Worm (Caenorhabditis elegans): Measurements from ENCODE around the gene sri-19.

Gene sri-19

ce11 chrIV:10935336-10935735 is 22.8 kb upstream of the sri-19 start (continued):
- TF ChIP-seq hlh-6 (tag; optimal IDR thresholded peaks at IDR 0.05) = no peak
- TF ChIP-seq gmeb-2 (tag; optimal IDR thresholded peaks at IDR 0.05) = no peak
- TF ChIP-seq zip-5 (tag; optimal IDR thresholded peaks at IDR 0.05) = no peak
- no peak for TF ChIP-seq ceh-6 (GFP tag; optimal IDR thresholded peaks at IDR 0.05)
- no peak for TF ChIP-seq ceh-9 (tag; optimal IDR thresholded peaks at IDR 0.05)
- no peak for TF ChIP-seq K02D7.2 (tag; optimal IDR thresholded peaks at IDR 0.05)

DNA sequence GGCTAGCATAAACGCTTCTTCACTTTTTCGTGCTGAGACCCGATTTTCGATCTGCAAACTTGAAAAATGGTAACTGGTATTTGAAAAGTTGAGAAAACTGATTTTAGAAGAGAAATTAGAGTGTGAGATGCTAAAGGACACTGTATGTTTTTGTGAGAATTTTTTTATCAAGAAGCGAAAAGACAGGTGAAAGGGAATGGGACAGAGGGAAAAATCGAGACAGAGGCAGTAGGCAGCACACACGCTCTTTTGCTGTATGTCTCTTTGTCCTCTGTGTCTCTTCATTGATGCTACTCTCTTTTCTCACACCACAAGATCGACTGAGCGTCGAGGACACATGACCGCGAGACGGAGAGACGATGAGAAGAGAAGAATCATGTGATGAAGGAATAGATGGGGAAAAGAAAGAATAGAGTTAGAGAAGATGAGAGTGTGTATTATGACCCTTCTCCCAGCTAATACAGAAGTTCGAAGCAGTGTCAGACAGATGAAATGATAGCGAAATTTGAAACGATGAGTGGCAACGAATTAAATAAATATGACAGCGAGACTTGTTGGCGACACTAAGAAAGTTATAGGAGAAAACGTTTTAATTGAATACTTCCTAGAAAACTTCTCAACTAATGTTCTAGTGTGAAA is 22.2 kb upstream of the sri-19 start, which contains the start of gene lgg-2:
Gene lgg-2 (minus strand): TSS at position 51 of the 639 bp plus-strand sequence.
- TF ChIP-seq unc-86 (tag; optimal IDR thresholded peaks at IDR 0.05) (no peak), ceh-18 (tag; optimal IDR thresholded peaks at IDR 0.05) (peak; percentile 90), tbx-2 (tag; optimal IDR thresholded peaks at IDR 0.05) (peak; percentile 84), eyg-1 (tag; optimal IDR thresholded peaks at IDR 0.05) (no peak), elt-2 (tag; optimal IDR thresholded peaks at IDR 0.05) (peak; percentile 37), hlh-8 (tag; optimal IDR thresholded peaks at IDR 0.05) (no peak), C08G9.2 (tag; optimal IDR thresholded peaks at IDR 0.05) (peak; percentile 34), hlh-13 (GFP tag; optimal IDR thresholded peaks at IDR 0.05) (no peak), ceh-30 (tag; optimal IDR thresholded peaks at IDR 0.05) (no peak), unc-42 (tag; optimal IDR thresholded peaks at IDR 0.05) (peak; percentile 61), T23F11.4 (GFP tag; optimal IDR thresholded peaks at IDR 0.05) (no peak), npax-4 (tag; optimal IDR thresholded peaks at IDR 0.05) (no peak), hlh-15 (tag; optimal IDR thresholded peaks at IDR 0.05) (no peak), ama-1 (optimal IDR thresholded peaks at IDR 0.05) (no peak), elt-4 (tag; optimal IDR thresholded peaks at IDR 0.05) (no peak), tbx-7 (tag; optimal IDR thresholded peaks at IDR 0.05) (no peak), Y22D7AL.16 (tag; optimal IDR thresholded peaks at IDR 0.05) (no peak), ceh-9 (tag; optimal IDR thresholded peaks at IDR 0.05) (no peak), ceh-45 (GFP tag; IDR thresholded peaks at IDR 0.05) (no peak), ceh-24 (tag; optimal IDR thresholded peaks at IDR 0.05) (no peak), F13H6.1 (tag; optimal IDR thresholded peaks at IDR 0.05) (peak; percentile 26), zip-5 (tag; optimal IDR thresholded peaks at IDR 0.05) (no peak), nfya-1 (tag; optimal IDR thresholded peaks at IDR 0.05) (peak; percentile 88), ceh-19 (GFP tag; optimal IDR thresholded peaks at IDR 0.05) (no peak), hlh-6 (tag; optimal IDR thresholded peaks at IDR 0.05) (no peak), pax-1 (tag; optimal IDR thresholded peaks at IDR 0.05) (peak; percentile 29), sdc-2 (tag; optimal IDR thresholded peaks at IDR 0.05) (no peak), ahr-1 (tag; optimal IDR thresholded peaks at IDR 0.05) (no peak), che-1 (tag; optimal IDR thresholded peaks at IDR 0.05) (no peak), ceh-14 (tag; optimal IDR thresholded peaks at IDR 0.05) (peak; percentile 7), lin-11 (tag; optimal IDR thresholded peaks at IDR 0.05) (no peak), hlh-30 (tag; optimal IDR thresholded peaks at IDR 0.05; ENCODE audit: insufficient read depth) (peak; percentile 100), ref-2 (tag; optimal IDR thresholded peaks at IDR 0.05) (peak; percentile 61), dmd-4 (tag; optimal IDR thresholded peaks at IDR 0.05; ENCODE audit: borderline replicate concordance) (peak; percentile 46), syd-9 (tag; optimal IDR thresholded peaks at IDR 0.05) (no peak), ceh-6 (GFP tag; optimal IDR thresholded peaks at IDR 0.05) (no peak), madf-2 (tag; optimal IDR thresholded peaks at IDR 0.05) (no peak), ceh-31 (tag; optimal IDR thresholded peaks at IDR 0.05) (peak; percentile 73), fkh-10 (GFP tag; optimal IDR thresholded peaks at IDR 0.05) (no peak), ceh-2 (tag; optimal IDR thresholded peaks at IDR 0.05) (no peak), ets-4 (tag; optimal IDR thresholded peaks at IDR 0.05) (peak; percentile 29), K02D7.2 (tag; optimal IDR thresholded peaks at IDR 0.05) (no peak), sox-4 (tag; optimal IDR thresholded peaks at IDR 0.05) (no peak), unc-3 (GFP tag; conservative IDR thresholded peaks at IDR 0.05) (no peak), unc-3 (tag; optimal IDR thresholded peaks at IDR 0.05) (no peak), lim-6 (tag; optimal IDR thresholded peaks at IDR 0.05) (no peak), pqm-1 (tag; optimal IDR thresholded peaks at IDR 0.05) (no peak), fkh-6 (tag; optimal IDR thresholded peaks at IDR 0.05) (no peak), dve-1 (tag; optimal IDR thresholded peaks at IDR 0.05) (no peak), pros-1 (tag; optimal IDR thresholded peaks at IDR 0.05) (peak; percentile 93)
